Fruit fly (Drosophila melanogaster): ENCODE measurements around the gene Mpi.

Gene Mpi

DNA sequence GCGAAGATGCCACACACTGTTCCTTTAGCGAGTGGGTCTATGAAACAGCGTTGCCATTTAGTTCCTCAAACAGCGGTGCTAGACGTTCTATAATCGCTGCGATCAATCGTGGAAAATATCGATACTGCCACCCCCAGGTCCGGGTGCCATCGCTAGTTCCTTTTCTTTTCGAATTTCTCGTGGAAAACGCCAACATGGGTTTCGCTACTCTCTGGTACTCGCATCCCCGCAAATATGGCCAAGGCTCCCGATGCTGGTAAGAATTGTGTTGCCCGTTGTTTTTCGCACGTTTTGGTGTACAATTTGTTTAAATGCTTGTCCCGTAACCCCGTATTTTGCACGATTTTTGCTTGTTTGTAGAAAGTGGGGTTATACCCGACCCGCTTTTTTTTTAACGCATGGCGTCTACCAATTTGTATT is 18.5 kb downstream of the Mpi start, which contains the start of gene RpS29 (continued):
- peak; percentile 89 for TF ChIP-seq CG32532 (GFP tag; IDR thresholded peaks at IDR 0.05)
- peak; percentile 80 for TF ChIP-seq CG30403 (GFP tag; optimal IDR thresholded peaks at IDR 0.05)
- peak; percentile 87 for TF ChIP-seq CrebB (tag; optimal IDR thresholded peaks at IDR 0.05)
- no peak for TF ChIP-seq Doc2 (GFP tag; IDR thresholded peaks at IDR 0.05)
- no peak for TF ChIP-seq Kr (GFP tag; optimal IDR thresholded peaks at IDR 0.05)
- TF ChIP-seq CG15696 (tag; optimal IDR thresholded peaks at IDR 0.05) = peak; percentile 58
- TF ChIP-seq CG2678 (tag; optimal IDR thresholded peaks at IDR 0.05) = peak; percentile 68
- TF ChIP-seq crc (GFP tag; optimal IDR thresholded peaks at IDR 0.05) = peak; percentile 69
- TF ChIP-seq CG3847 (GFP tag; IDR thresholded peaks at IDR 0.05) = peak; percentile 97
- TF ChIP-seq ac (GFP tag; optimal IDR thresholded peaks at IDR 0.05) = no peak
- 0 out of 2 replicates have a peak, but pooled peaks have one; percentile 50 for TF ChIP-seq Taf1 (GFP tag; IDR thresholded peaks at IDR 0.05)
- peak; percentile 70 for TF ChIP-seq CG10431 (GFP tag; optimal IDR thresholded peaks at IDR 0.05)
- peak; percentile 63 for TF ChIP-seq oc (tag; optimal IDR thresholded peaks at IDR 0.05)
- TF ChIP-seq CG12391 (tag; optimal IDR thresholded peaks at IDR 0.05) = peak; percentile 84
- TF ChIP-seq zfh1 (GFP tag; IDR thresholded peaks at IDR 0.05) = peak; percentile 84
- TF ChIP-seq HLHmδ (GFP tag; optimal IDR thresholded peaks at IDR 0.05) = peak; percentile 54
- no peak for TF ChIP-seq br (optimal IDR thresholded peaks at IDR 0.05)
- TF ChIP-seq CG10274 (GFP tag; optimal IDR thresholded peaks at IDR 0.05) = peak; percentile 47
- peak; percentile 98 for TF ChIP-seq Dref (GFP tag; IDR thresholded peaks at IDR 0.05)
- peak; percentile 64 for TF ChIP-seq CG17359 (tag; optimal IDR thresholded peaks at IDR 0.05)
- peak; percentile 79 for TF ChIP-seq ttk (GFP tag; IDR thresholded peaks at IDR 0.05)
- TF ChIP-seq lola (GFP tag; optimal IDR thresholded peaks at IDR 0.05) = peak in 1 of 3 experiments; percentile 39
- TF ChIP-seq tup (GFP tag; optimal IDR thresholded peaks at IDR 0.05) = peak; percentile 45
- peak; percentile 78 for TF ChIP-seq CG12942 (GFP tag; optimal IDR thresholded peaks at IDR 0.05)
- TF ChIP-seq CG11456 (GFP tag; IDR thresholded peaks at IDR 0.05) = peak; percentile 95
- peak; percentile 97 for TF ChIP-seq Opbp (GFP tag; IDR thresholded peaks at IDR 0.05; ENCODE audit: partially characterized antibody)
- peak; percentile 85 for TF ChIP-seq ERR (GFP tag; optimal IDR thresholded peaks at IDR 0.05)
- TF ChIP-seq Dbx (GFP tag; IDR thresholded peaks at IDR 0.05) = peak; percentile 93
- TF ChIP-seq toy (GFP tag; IDR thresholded peaks at IDR 0.05) = peak; percentile 51; the same call in 1 of the 2 replicates
- peak; percentile 92 for TF ChIP-seq CG12659 (GFP tag; optimal IDR thresholded peaks at IDR 0.05)
- TF ChIP-seq lbe (GFP tag; optimal IDR thresholded peaks at IDR 0.05) = peak; percentile 58
- TF ChIP-seq Jarid2 (GFP tag; optimal IDR thresholded peaks at IDR 0.05) = peak; percentile 63
- no peak for TF ChIP-seq dan (GFP tag; IDR thresholded peaks at IDR 0.05)
- no peak for TF ChIP-seq nau (GFP tag; optimal IDR thresholded peaks at IDR 0.05)
- TF ChIP-seq Gug (GFP tag; IDR thresholded peaks at IDR 0.05) = peak; percentile 87
- TF ChIP-seq tgo (GFP tag; IDR thresholded peaks at IDR 0.05) = peak; percentile 65
- TF ChIP-seq gsb-n (tag; optimal IDR thresholded peaks at IDR 0.05) = peak; percentile 54
- TF ChIP-seq CG6254 (GFP tag; optimal IDR thresholded peaks at IDR 0.05) = no peak
- no peak for TF ChIP-seq ham (GFP tag; IDR thresholded peaks at IDR 0.05)
- TF ChIP-seq CG8290 (GFP tag; optimal IDR thresholded peaks at IDR 0.05) = peak; percentile 73
- peak; percentile 31 to 95 for TF ChIP-seq CG8290 (tag; optimal IDR thresholded peaks at IDR 0.05)
- peak; percentile 89 for TF ChIP-seq her (GFP tag; optimal IDR thresholded peaks at IDR 0.05)
- peak; percentile 41; the same call in 1 of the 2 replicates for TF ChIP-seq CG10959 (GFP tag; IDR thresholded peaks at IDR 0.05)
- TF ChIP-seq maf-S (GFP tag; optimal IDR thresholded peaks at IDR 0.05) = peak; percentile 84
- TF ChIP-seq gfzf (GFP tag; optimal IDR thresholded peaks at IDR 0.05) = peak; percentile 54
- peak; percentile 84 for TF ChIP-seq CG2129 (GFP tag; IDR thresholded peaks at IDR 0.05; ENCODE audit: partially characterized antibody)
- TF ChIP-seq Dfd (GFP tag; optimal IDR thresholded peaks at IDR 0.05) = no peak
- TF ChIP-seq twi (tag; optimal IDR thresholded peaks at IDR 0.05) = peak; percentile 27
- peak; percentile 77 for TF ChIP-seq pfk (GFP tag; optimal IDR thresholded peaks at IDR 0.05)
- TF ChIP-seq CG34224 (GFP tag; IDR thresholded peaks at IDR 0.05; ENCODE audit: partially characterized antibody) = peak; percentile 93
- TF ChIP-seq BtbVII (GFP tag; optimal IDR thresholded peaks at IDR 0.05) = peak; percentile 78

All from whole organism, embryonic.